Fruit fly (Drosophila melanogaster): Measurements from ENCODE around the gene CG5989.

- TF ChIP-seq slbo (GFP tag; IDR thresholded peaks at IDR 0.05): no peak
- TF ChIP-seq tna (GFP tag; IDR thresholded peaks at IDR 0.05; ENCODE audit: partially characterized antibody): no peak
- TF ChIP-seq Sox100B (GFP tag; optimal IDR thresholded peaks at IDR 0.05): no peak
- no peak for TF ChIP-seq gcm2 (GFP tag; optimal IDR thresholded peaks at IDR 0.05)
- no peak for TF ChIP-seq Jarid2 (GFP tag; optimal IDR thresholded peaks at IDR 0.05)
- no peak for TF ChIP-seq CG3065 (GFP tag; optimal IDR thresholded peaks at IDR 0.05)
- TF ChIP-seq TFAM (GFP tag; optimal IDR thresholded peaks at IDR 0.05): no peak
- no peak for TF ChIP-seq cato (GFP tag; optimal IDR thresholded peaks at IDR 0.05; ENCODE audit: borderline replicate concordance)
These were observed 49.8 kb downstream of the CG5989 start for dm6 chr3L:8554024-8554642.
